Fruit fly (Drosophila melanogaster) whole organism, wandering third instar larva: ENCODE data around the gene CG17260.

Experiments
- Dfd ChIP-seq: fragments of >200 bp; optimal IDR thresholded peaks from 2 replicates; lab custom pipeline; 2017; ENCODE audit warnings: missing biosample characterization, missing genetic modification characterization
- Hr78 ChIP-seq: fragments of >200 bp; optimal IDR thresholded peaks from 2 replicates; lab custom pipeline; 2017; ENCODE audit warnings: missing biosample characterization, missing genetic modification characterization
- Jra ChIP-seq: sonication (Bioruptor generic); optimal IDR thresholded peaks from 2 replicates; lab custom pipeline; 2016; ENCODE audit warnings: missing biosample characterization, missing genetic modification characterization
- OdsH ChIP-seq: fragments of 200-800 bp; sonication (Bioruptor generic); optimal IDR thresholded peaks from 2 replicates; lab custom pipeline; 2016; ENCODE audit warnings: missing biosample characterization, mild to moderate bottlenecking, missing genetic modification characterization
- Sp1 ChIP-seq: fragments of 200-800 bp; sonication (Bioruptor generic); optimal IDR thresholded peaks from 3 replicates; lab custom pipeline; 2019; ENCODE audit warnings: missing biosample characterization, mild to moderate bottlenecking, missing genetic modification characterization, moderate library complexity
- br ChIP-seq: fragments of 200-800 bp; sonication (Bioruptor generic); optimal IDR thresholded peaks from 2 replicates; lab custom pipeline; 2016; ENCODE audit warnings: missing biosample characterization, missing genetic modification characterization
- h ChIP-seq: fragments of 200-800 bp; sonication (Bioruptor generic); optimal IDR thresholded peaks from 3 replicates; lab custom pipeline; 2016; ENCODE audit warnings: missing biosample characterization, mild to moderate bottlenecking, missing genetic modification characterization
- pan ChIP-seq: fragments of >200 bp; optimal IDR thresholded peaks from 2 replicates; lab custom pipeline; 2017
- sage ChIP-seq: fragments of 200-800 bp; sonication (Bioruptor generic); optimal IDR thresholded peaks from 2 replicates; lab custom pipeline; 2016; ENCODE audit warnings: missing biosample characterization, mild to moderate bottlenecking, missing genetic modification characterization

DNA sequence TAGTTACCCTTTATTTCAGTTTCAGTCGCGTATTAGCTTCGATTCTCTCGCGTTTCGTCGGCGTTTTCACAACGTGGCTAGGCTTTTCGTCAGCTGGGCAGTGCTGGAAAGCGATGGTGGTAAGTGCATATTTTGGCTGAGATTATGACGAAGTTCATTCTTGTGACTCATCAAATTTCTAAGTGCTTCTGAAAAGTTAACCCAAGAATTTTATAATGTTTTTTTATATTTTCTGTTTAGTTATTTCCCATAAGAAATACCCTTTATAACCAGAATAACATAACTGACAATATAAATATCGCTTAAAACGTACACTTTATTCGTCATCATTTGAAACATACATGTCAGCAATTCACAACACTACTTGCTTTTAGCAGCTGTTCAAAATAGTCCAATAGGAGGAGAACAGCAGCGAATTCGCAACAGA lies at the start of gene CG17260, which contains the start of gene SerRS:
- TF ChIP-seq br (GFP tag; lab: Kevin White, UChicago) (peak; percentile 96), OdsH (GFP tag; lab: Kevin White, UChicago) (peak; percentile 94), Jra (no peak), pan (no peak), sage (GFP tag; lab: Kevin White, UChicago) (peak; percentile 72), Dfd (no peak), Hr78 (no peak), h (peak; percentile 97), Sp1 (GFP tag; lab: Kevin White, UChicago) (peak; percentile 88)
